Fruit fly (Drosophila melanogaster) whole organism, embryonic: Measurements from ENCODE around the gene DCTN1-p150.

ENCODE experiments used
- Atf3 ChIP-seq: fragments of 200-800 bp; sonication (Bioruptor generic); optimal IDR thresholded peaks from 3 replicates; lab custom pipeline; 2016; ENCODE audit warnings: missing biosample characterization, missing genetic modification characterization
- Bteb2 ChIP-seq: fragments of 200-800 bp; sonication (Bioruptor generic); optimal IDR thresholded peaks from 2 replicates; lab custom pipeline; 2016; ENCODE audit warnings: missing biosample characterization, missing genetic modification characterization
- CG10366 ChIP-seq: fragments of 200-800 bp; sonication (Bioruptor generic); IDR thresholded peaks from 2 replicates; pipeline ENCODE4 v1.3.6; 2022; ENCODE audit warnings: missing biosample characterization, missing genetic modification characterization
- CG10654 ChIP-seq: fragments of 200-800 bp; sonication (Bioruptor generic); optimal IDR thresholded peaks from 2 replicates; lab custom pipeline; 2016; ENCODE audit warnings: missing biosample characterization, missing genetic modification characterization
- CG11398 ChIP-seq: fragments of 200-800 bp; sonication (Bioruptor generic); optimal IDR thresholded peaks from 2 replicates; lab custom pipeline; 2016; ENCODE audit warnings: missing biosample characterization, missing genetic modification characterization
- CG11504 ChIP-seq: fragments of 200-800 bp; sonication (Bioruptor generic); optimal IDR thresholded peaks from 3 replicates; lab custom pipeline; 2019; ENCODE audit warnings: missing biosample characterization, mild to moderate bottlenecking, missing genetic modification characterization, moderate library complexity
- CG12071 ChIP-seq: fragments of 200-800 bp; sonication (Bioruptor generic); optimal IDR thresholded peaks from 3 replicates; lab custom pipeline; 2018; ENCODE audit warnings: missing biosample characterization, mild to moderate bottlenecking, missing genetic modification characterization
- CG15514 ChIP-seq: fragments of 200-800 bp; sonication (Bioruptor generic); optimal IDR thresholded peaks from 3 replicates; lab custom pipeline; 2017; ENCODE audit warnings: missing biosample characterization, missing genetic modification characterization, mild to moderate bottlenecking, moderate library complexity, missing genetic modification reagents
- CG15601 ChIP-seq: fragments of 200-800 bp; sonication (Bioruptor generic); optimal IDR thresholded peaks from 3 replicates; lab custom pipeline; 2019; ENCODE audit warnings: missing biosample characterization, mild to moderate bottlenecking, missing genetic modification characterization, moderate library complexity
- CG17186 ChIP-seq: fragments of 200-800 bp; sonication (Bioruptor generic); optimal IDR thresholded peaks from 3 replicates; lab custom pipeline; 2017; ENCODE audit warnings: missing biosample characterization, missing genetic modification reagents, missing genetic modification characterization
- CG1832 ChIP-seq: fragments of 200-800 bp; sonication (Bioruptor generic); optimal IDR thresholded peaks from 2 replicates; lab custom pipeline; 2017; ENCODE audit warnings: missing biosample characterization, mild to moderate bottlenecking, missing genetic modification characterization, inconsistent platforms
- CG2199 ChIP-seq: fragments of 200-800 bp; sonication (Bioruptor generic); IDR thresholded peaks from 3 replicates; pipeline ENCODE4 v1.3.6; 2022; ENCODE audit warnings: missing biosample characterization, missing genetic modification characterization
- CG30431 ChIP-seq: fragments of 200-800 bp; sonication (Bioruptor generic); optimal IDR thresholded peaks from 2 replicates; lab custom pipeline; 2017; ENCODE audit warnings: missing biosample characterization, missing genetic modification characterization
- CG3065 ChIP-seq: fragments of 200-800 bp; sonication (Bioruptor generic); optimal IDR thresholded peaks from 2 replicates; lab custom pipeline; 2016; ENCODE audit warnings: missing biosample characterization, missing genetic modification characterization
- CG5180 ChIP-seq: fragments of 200-800 bp; sonication (Bioruptor generic); optimal IDR thresholded peaks from 3 replicates; lab custom pipeline; 2017; ENCODE audit warnings: missing biosample characterization, missing genetic modification characterization, mild to moderate bottlenecking, moderate library complexity, missing genetic modification reagents
- CG6254 ChIP-seq: fragments of 200-800 bp; sonication (Bioruptor generic); optimal IDR thresholded peaks from 3 replicates; lab custom pipeline; 2017; ENCODE audit warnings: mild to moderate bottlenecking, missing biosample characterization, missing genetic modification reagents, missing genetic modification characterization
- CG7745 ChIP-seq: fragments of 200-800 bp; sonication (Bioruptor generic); optimal IDR thresholded peaks from 2 replicates; lab custom pipeline; 2018; ENCODE audit warnings: missing biosample characterization, mild to moderate bottlenecking, missing genetic modification characterization, moderate library complexity
- CG8290 ChIP-seq, 3 experiments: fragments of 200-800 bp; sonication (Bioruptor generic); optimal IDR thresholded peaks; 2 replicates each; lab custom pipeline; 2016 to 2019; ENCODE audit warnings: missing biosample characterization in 3 of 3, missing genetic modification characterization in 3 of 3, mild to moderate bottlenecking in 2 of 3, moderate library complexity in 1 of 3
- CG8944 ChIP-seq: fragments of 200-800 bp; sonication (Bioruptor generic); optimal IDR thresholded peaks from 3 replicates; lab custom pipeline; 2016; ENCODE audit warnings: missing biosample characterization, missing genetic modification characterization
- Camta ChIP-seq: fragments of 200-800 bp; sonication (Bioruptor generic); optimal IDR thresholded peaks from 2 replicates; lab custom pipeline; 2016; ENCODE audit warnings: missing biosample characterization, missing genetic modification characterization
- Chrac-16 ChIP-seq: fragments of 200-800 bp; sonication (Bioruptor generic); optimal IDR thresholded peaks from 3 replicates; lab custom pipeline; 2016; ENCODE audit warnings: missing biosample characterization, missing genetic modification characterization
- Dad ChIP-seq: fragments of 200-800 bp; sonication (Bioruptor generic); optimal IDR thresholded peaks from 3 replicates; lab custom pipeline; 2016; ENCODE audit warnings: missing biosample characterization, missing genetic modification characterization
- Deaf1 ChIP-seq: fragments of 200-800 bp; optimal IDR thresholded peaks from 3 replicates; lab custom pipeline; 2019; ENCODE audit warnings: missing biosample characterization, mild to moderate bottlenecking, missing genetic modification characterization, moderate library complexity
- Hr78 ChIP-seq, 2 experiments: fragments of 200-800 bp in 1 of 2; fragments of >200 bp in 1 of 2; sonication (Bioruptor generic) in 1 of 2; optimal IDR thresholded peaks; 2 replicates each; lab custom pipeline; 2017 to 2019; ENCODE audit warnings: missing biosample characterization in 2 of 2, missing genetic modification characterization in 2 of 2, mild to moderate bottlenecking in 1 of 2, moderate library complexity in 1 of 2
- Med ChIP-seq: fragments of 200-800 bp; sonication (Bioruptor generic); peaks from one replicate; lab custom pipeline; 2016; ENCODE audit warnings: missing biosample characterization, missing genetic modification characterization, mild to moderate bottlenecking, inconsistent platforms, moderate library complexity
- NC2β ChIP-seq: fragments of 200-800 bp; sonication (Bioruptor generic); optimal IDR thresholded peaks from 2 replicates; lab custom pipeline; 2016; ENCODE audit warnings: missing biosample characterization, missing genetic modification characterization
- Oli ChIP-seq: fragments of 200-800 bp; sonication (Bioruptor generic); optimal IDR thresholded peaks from 2 replicates; lab custom pipeline; 2018; ENCODE audit warnings: missing biosample characterization, mild to moderate bottlenecking, missing genetic modification characterization, moderate library complexity
- Pdp1 ChIP-seq, 2 experiments: fragments of 200-800 bp; sonication (Bioruptor generic); optimal IDR thresholded peaks; 3 replicates each; lab custom pipeline; 2016; ENCODE audit warnings: missing biosample characterization in 2 of 2, missing genetic modification characterization in 2 of 2, mild to moderate bottlenecking in 1 of 2, moderate library complexity in 1 of 2
- Poxn ChIP-seq: fragments of 200-800 bp; sonication (Bioruptor generic); IDR thresholded peaks from 2 replicates; pipeline ENCODE4 v1.3.6; 2022; ENCODE audit warnings: missing biosample characterization, missing genetic modification characterization
- Sry-β ChIP-seq: fragments of 200-800 bp; sonication (Bioruptor generic); optimal IDR thresholded peaks from 2 replicates; lab custom pipeline; 2018; ENCODE audit warnings: missing biosample characterization, mild to moderate bottlenecking, missing genetic modification characterization, moderate library complexity
- TFAM ChIP-seq: fragments of 200-800 bp; sonication (Bioruptor generic); optimal IDR thresholded peaks from 2 replicates; lab custom pipeline; 2017; ENCODE audit warnings: missing biosample characterization, missing genetic modification characterization, inconsistent platforms
- Tbp ChIP-seq: fragments of >200 bp; optimal IDR thresholded peaks from 2 replicates; lab custom pipeline; 2018; ENCODE audit warnings: missing biosample characterization, missing genetic modification characterization
- bcd ChIP-seq: fragments of 200-800 bp; sonication (Bioruptor generic); optimal IDR thresholded peaks from 2 replicates; lab custom pipeline; 2017; ENCODE audit warnings: missing biosample characterization, mild to moderate bottlenecking, missing genetic modification characterization
- gce ChIP-seq: fragments of 200-800 bp; sonication (Bioruptor generic); IDR thresholded peaks from 3 replicates; pipeline ENCODE4 v1.3.6; 2022; ENCODE audit warnings: missing biosample characterization, missing genetic modification characterization
- gem ChIP-seq: fragments of 200-800 bp; sonication (Bioruptor generic); optimal IDR thresholded peaks from 2 replicates; lab custom pipeline; 2019; ENCODE audit warnings: missing biosample characterization, mild to moderate bottlenecking, missing genetic modification characterization, moderate library complexity
- kay ChIP-seq: fragments of 200-800 bp; sonication (Bioruptor generic); optimal IDR thresholded peaks from 2 replicates; lab custom pipeline; 2016; ENCODE audit warnings: missing biosample characterization, missing genetic modification characterization
- lola ChIP-seq, 3 experiments: fragments of >200 bp in 2 of 3; fragments of 200-800 bp in 1 of 3; sonication (Bioruptor generic) in 1 of 3; optimal IDR thresholded peaks; 2 replicates each; lab custom pipeline; 2017 to 2019; ENCODE audit warnings: missing biosample characterization in 3 of 3, missing genetic modification characterization in 3 of 3, mild to moderate bottlenecking in 1 of 3, moderate library complexity in 1 of 3
- pfk ChIP-seq: fragments of 200-800 bp; sonication (Bioruptor generic); optimal IDR thresholded peaks from 2 replicates; lab custom pipeline; 2018; ENCODE audit warnings: missing biosample characterization, mild to moderate bottlenecking, missing genetic modification characterization, moderate library complexity
- pho ChIP-seq: fragments of 200-800 bp; sonication (Bioruptor generic); optimal IDR thresholded peaks from 2 replicates; lab custom pipeline; 2016; ENCODE audit warnings: missing biosample characterization, missing genetic modification characterization
- sd ChIP-seq: fragments of 200-800 bp; sonication (Bioruptor generic); optimal IDR thresholded peaks from 3 replicates; lab custom pipeline; 2018; ENCODE audit warnings: missing biosample characterization, mild to moderate bottlenecking, missing genetic modification characterization, moderate library complexity
- sens ChIP-seq: fragments of 200-800 bp; sonication (Bioruptor generic); peaks from one replicate; lab custom pipeline; 2016; ENCODE audit warnings: missing biosample characterization, missing genetic modification characterization
- shn ChIP-seq: fragments of 200-800 bp; sonication (Bioruptor generic); optimal IDR thresholded peaks from 3 replicates; lab custom pipeline; 2016; ENCODE audit warnings: missing biosample characterization, missing genetic modification characterization
- slbo ChIP-seq: fragments of 200-800 bp; sonication (Bioruptor generic); IDR thresholded peaks from 2 replicates; pipeline ENCODE4 v1.3.6; 2022; ENCODE audit warnings: missing biosample characterization, missing genetic modification characterization
- tgo ChIP-seq: fragments of 200-800 bp; sonication (Bioruptor generic); IDR thresholded peaks from 3 replicates; pipeline ENCODE4 v1.3.6; 2022; ENCODE audit warnings: missing biosample characterization, missing genetic modification characterization
- tio ChIP-seq: fragments of 200-800 bp; sonication (Bioruptor generic); optimal IDR thresholded peaks from 2 replicates; lab custom pipeline; 2017; ENCODE audit warnings: missing biosample characterization, missing genetic modification characterization, inconsistent platforms
- trem ChIP-seq: fragments of 200-800 bp; optimal IDR thresholded peaks from 3 replicates; lab custom pipeline; 2019; ENCODE audit warnings: missing biosample characterization, mild to moderate bottlenecking, missing genetic modification characterization, moderate library complexity
- unpg ChIP-seq: fragments of 200-800 bp; sonication (Bioruptor generic); optimal IDR thresholded peaks from 3 replicates; lab custom pipeline; 2018; ENCODE audit warnings: missing biosample characterization, mild to moderate bottlenecking, missing genetic modification characterization, moderate library complexity
- yki ChIP-seq: fragments of >200 bp; optimal IDR thresholded peaks from 3 replicates; lab custom pipeline; 2018

Gene DCTN1-p150

DNA sequence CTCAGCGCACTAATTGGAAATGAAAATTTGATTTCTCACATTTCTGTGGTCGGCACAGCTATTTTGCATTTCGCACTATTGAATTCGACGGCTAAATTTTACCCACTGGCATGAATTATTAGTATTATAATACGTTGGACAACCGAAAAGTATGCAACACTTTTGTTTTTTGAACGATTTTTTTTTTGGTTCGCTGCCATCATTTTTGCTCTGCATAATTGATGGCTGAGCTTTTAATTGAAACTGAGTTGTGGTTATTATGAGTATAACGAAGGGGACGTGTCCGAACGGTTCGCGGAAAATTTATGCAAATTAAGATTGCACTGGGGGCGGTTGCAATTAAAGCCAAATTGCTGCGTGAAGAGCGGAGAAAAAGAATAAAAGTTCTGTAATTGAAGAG is 28.6 kb upstream of the DCTN1-p150 start:
- no peak for TF ChIP-seq slbo (GFP tag; lab: Robert Waterston, UW)
- TF ChIP-seq unpg: no peak
- TF ChIP-seq CG2199 (GFP tag; lab: Robert Waterston, UW): peak; percentile 68; the same call in 1 of the 3 replicates
- TF ChIP-seq Tbp (GFP tag; lab: Kevin White, UChicago): no peak
- no peak for TF ChIP-seq sens (GFP tag; lab: Kevin White, UChicago)
- TF ChIP-seq yki (lab: Kevin White, UChicago): no peak
- no peak for TF ChIP-seq CG8290 (GFP tag; optimal IDR thresholded peaks at IDR 0.05; lab: Kevin White, UChicago)
- TF ChIP-seq CG8290 (tag; optimal IDR thresholded peaks at IDR 0.05; lab: Kevin White, UChicago): no peak
- TF ChIP-seq CG3065 (GFP tag; lab: Kevin White, UChicago): no peak
- TF ChIP-seq CG11504: peak; percentile 38
- peak; percentile 98 for TF ChIP-seq CG15601 (tag; lab: Kevin White, UChicago)
- TF ChIP-seq pho (GFP tag; lab: Kevin White, UChicago): no peak
- no peak for TF ChIP-seq CG30431 (GFP tag; lab: Kevin White, UChicago)
- peak; percentile 62 for TF ChIP-seq Med (GFP tag; lab: Kevin White, UChicago)
- TF ChIP-seq bcd (GFP tag; lab: Kevin White, UChicago): no peak
- TF ChIP-seq tio (GFP tag; lab: Kevin White, UChicago): no peak
- no peak for TF ChIP-seq CG1832 (GFP tag; lab: Kevin White, UChicago)
- no peak for TF ChIP-seq trem (tag; lab: Kevin White, UChicago)
- no peak for TF ChIP-seq CG10366
- no peak for TF ChIP-seq CG5180 (GFP tag; lab: Kevin White, UChicago)
- TF ChIP-seq gce (GFP tag; lab: Robert Waterston, UW): no peak
- TF ChIP-seq pfk (GFP tag; lab: Kevin White, UChicago): no peak
- TF ChIP-seq, all 482 proteins: peak for 4

DNA sequence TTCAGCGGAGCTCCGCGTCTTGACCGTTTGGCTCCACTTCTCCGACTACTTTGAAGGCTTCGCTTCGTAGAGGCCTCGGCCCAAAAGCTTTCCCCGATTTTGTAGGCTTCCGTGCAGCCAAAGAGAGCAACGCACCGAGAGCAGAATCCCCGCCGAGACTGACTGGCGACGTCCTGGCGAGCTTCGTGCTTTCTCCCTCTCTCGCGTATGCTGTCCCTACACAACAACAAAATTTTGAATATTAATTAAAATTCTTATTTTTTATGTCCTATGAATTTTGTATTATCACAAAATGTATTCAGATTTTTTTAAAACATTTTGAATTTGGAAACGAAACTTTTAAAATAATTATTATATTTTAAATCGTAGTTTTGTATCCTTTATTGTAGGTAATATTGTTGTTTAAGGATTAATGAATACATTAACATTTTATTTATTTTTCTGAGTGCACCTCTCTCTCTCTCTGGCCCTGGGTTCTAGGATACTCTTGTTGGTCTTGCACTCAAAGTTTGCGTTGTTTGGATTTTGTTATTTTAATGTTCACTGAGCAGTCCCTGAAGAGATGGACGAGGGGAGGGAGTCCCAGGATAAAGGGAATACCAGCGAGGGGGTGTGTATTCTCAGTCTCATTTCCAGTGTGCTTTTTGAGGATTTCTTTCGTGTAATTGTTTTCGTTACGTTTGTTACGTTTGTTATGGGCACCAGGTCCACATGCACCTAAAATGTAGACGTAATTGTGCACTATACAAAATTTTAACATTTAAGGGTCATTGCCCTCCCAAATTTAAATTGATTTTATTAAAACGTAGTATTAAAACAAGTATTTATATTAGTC is 25.8 kb upstream of the DCTN1-p150 start, which contains the start of gene dysc:
TSS of gene dysc (minus strand) at position 51 of the 835 bp plus-strand sequence.
- TF ChIP-seq TFAM (GFP tag; lab: Kevin White, UChicago) (no peak), CG11398 (GFP tag; lab: Kevin White, UChicago) (no peak), sd (tag; lab: Kevin White, UChicago) (no peak), CG10654 (GFP tag; lab: Kevin White, UChicago) (no peak), Atf3 (GFP tag; lab: Kevin White, UChicago) (no peak), CG8944 (GFP tag; lab: Kevin White, UChicago) (no peak), Chrac-16 (GFP tag; lab: Kevin White, UChicago) (no peak), shn (GFP tag; lab: Kevin White, UChicago) (no peak), Hr78 (GFP tag; optimal IDR thresholded peaks at IDR 0.05; lab: Kevin White, UChicago) (no peak), Pdp1 (GFP tag; optimal IDR thresholded peaks at IDR 0.05; lab: Kevin White, UChicago) (no peak), kay (GFP tag; lab: Kevin White, UChicago) (no peak), CG15514 (GFP tag; lab: Kevin White, UChicago) (peak; percentile 16), lola (GFP tag; optimal IDR thresholded peaks at IDR 0.05; lab: Kevin White, UChicago) (no peak), Dad (GFP tag; lab: Kevin White, UChicago) (no peak), tgo (peak; percentile 37; the same call in 1 of the 3 replicates), CG7745 (tag; lab: Kevin White, UChicago) (no peak), CG17186 (GFP tag; lab: Kevin White, UChicago) (no peak), NC2β (GFP tag; lab: Kevin White, UChicago) (no peak), CG12071 (GFP tag; lab: Kevin White, UChicago) (no peak), Deaf1 (tag; lab: Kevin White, UChicago) (peak; percentile 66), CG15601 (tag; lab: Kevin White, UChicago) (no peak), Bteb2 (no peak), bcd (GFP tag; lab: Kevin White, UChicago) (peak; percentile 33), Sry-β (no peak), gem (tag; lab: Kevin White, UChicago) (peak; percentile 69), Poxn (GFP tag; lab: Robert Waterston, UW) (no peak), Oli (tag; lab: Kevin White, UChicago) (peak; percentile 17), Camta (GFP tag; lab: Kevin White, UChicago) (no peak), CG6254 (no peak)
